Worm (Caenorhabditis elegans) whole organism, L1 larva: ENCODE data around the gene R08D7.4.

ENCODE experiments used
- C04F5.9 ChIP-seq: sonication (generic microtip); optimal IDR thresholded peaks from 2 replicates; lab custom pipeline; 2016; ENCODE audit warnings: missing genetic modification characterization, missing compliant biosample characterization
- C16A3.4 ChIP-seq: fragments of 150-350 bp; optimal IDR thresholded peaks from 2 replicates; lab custom pipeline; 2014; ENCODE audit warnings: missing biosample characterization, missing genetic modification characterization
- C34B4.2 ChIP-seq: sonication (generic microtip); optimal IDR thresholded peaks from 2 replicates; lab custom pipeline; 2017; ENCODE audit warnings: mild to moderate bottlenecking, missing genetic modification characterization, missing compliant biosample characterization
- F16B12.6 ChIP-seq: fragments of 150-350 bp; optimal IDR thresholded peaks from 2 replicates; lab custom pipeline; 2014; ENCODE audit warnings: missing biosample characterization, missing genetic modification characterization
- aha-1 ChIP-seq: fragments of 150-350 bp; optimal IDR thresholded peaks from 2 replicates; lab custom pipeline; 2014; ENCODE audit warnings: missing biosample characterization, missing genetic modification characterization
- alr-1 ChIP-seq: fragments of 200-800 bp; sonication (Bioruptor generic); optimal IDR thresholded peaks from 2 replicates; lab custom pipeline; 2018; ENCODE audit warnings: borderline replicate concordance, mild to moderate bottlenecking, missing genetic modification characterization, missing compliant biosample characterization
- aly-2 ChIP-seq: fragments of 150-350 bp; optimal IDR thresholded peaks from 2 replicates; lab custom pipeline; 2014; ENCODE audit warnings: missing biosample characterization, missing genetic modification characterization
- ceh-82 ChIP-seq, 3 experiments: fragments of 150-350 bp in 1 of 3; sonication (generic microtip) in 2 of 3; optimal IDR thresholded peaks; 2 replicates each; lab custom pipeline; 2014 to 2017; ENCODE audit warnings: missing biosample characterization in 3 of 3, missing genetic modification characterization in 3 of 3
- efl-1 ChIP-seq, 4 experiments: fragments of 150-350 bp; optimal IDR thresholded peaks in 3 of 4; peaks in 1 of 4; 1 replicate in 1 of 4; 2 replicates in 3 of 4; lab custom pipeline; 2014; ENCODE audit warnings: missing biosample characterization in 2 of 4, missing genetic modification characterization in 2 of 4, missing genetic modification reagents in 2 of 4
- egl-13 ChIP-seq: sonication (generic microtip); optimal IDR thresholded peaks from 2 replicates; lab custom pipeline; 2016; ENCODE audit warnings: missing genotype, missing genetic modification reagents, missing genetic modification characterization, missing compliant biosample characterization
- egl-27 ChIP-seq, 2 experiments: fragments of 150-350 bp in 1 of 2; sonication (generic microtip); optimal IDR thresholded peaks; 3 replicates each; lab custom pipeline; 2017 to 2018; ENCODE audit warnings: missing biosample characterization in 2 of 2, missing genetic modification characterization in 2 of 2, missing genetic modification reagents in 2 of 2
- elt-2 ChIP-seq: sonication (generic microtip); optimal IDR thresholded peaks from 2 replicates; lab custom pipeline; 2016; ENCODE audit warnings: missing genetic modification characterization, mild to moderate bottlenecking, inconsistent platforms, missing compliant biosample characterization, missing genetic modification reagents
- elt-3 ChIP-seq, 6 experiments: fragments of 150-350 bp in 1 of 6; sonication (generic microtip); optimal IDR thresholded peaks; 2 replicates each; lab custom pipeline; 2017 to 2018; ENCODE audit warnings: missing biosample characterization in 6 of 6, missing genetic modification characterization in 6 of 6, inconsistent platforms in 1 of 6
- ets-5 ChIP-seq: fragments of 200-800 bp; sonication (Bioruptor generic); IDR thresholded peaks from 2 replicates; pipeline ENCODE4 v1.3.6; 2022; ENCODE audit warnings: missing genetic modification characterization, missing compliant biosample characterization
- fkh-4 ChIP-seq: sonication (generic microtip); optimal IDR thresholded peaks from 2 replicates; lab custom pipeline; 2016; ENCODE audit warnings: missing compliant biosample characterization, missing genetic modification characterization, borderline replicate concordance
- fos-1 ChIP-seq: fragments of 150-350 bp; optimal IDR thresholded peaks from 2 replicates; lab custom pipeline; 2014; ENCODE audit warnings: missing biosample characterization, missing genetic modification characterization
- grh-1 ChIP-seq: fragments of 200-800 bp; sonication (Bioruptor generic); IDR thresholded peaks from 2 replicates; pipeline ENCODE4 v1.3.6; 2022; ENCODE audit warnings: missing genetic modification reagents, missing genetic modification characterization, missing compliant biosample characterization
- hlh-4 ChIP-seq: sonication (generic microtip); optimal IDR thresholded peaks from 2 replicates; lab custom pipeline; 2016; ENCODE audit warnings: mild to moderate bottlenecking, missing genetic modification characterization, missing compliant biosample characterization
- hpl-2 ChIP-seq: fragments of 150-350 bp; optimal IDR thresholded peaks from 2 replicates; lab custom pipeline; 2014; ENCODE audit warnings: missing biosample characterization, missing genetic modification reagents, missing genetic modification characterization
- jun-1 ChIP-seq: fragments of 150-350 bp; optimal IDR thresholded peaks from 2 replicates; lab custom pipeline; 2014; ENCODE audit warnings: missing biosample characterization, missing genetic modification reagents, missing genetic modification characterization
- lin-13 ChIP-seq: fragments of 150-350 bp; optimal IDR thresholded peaks from 2 replicates; lab custom pipeline; 2014; ENCODE audit warnings: missing biosample characterization, missing genetic modification reagents, missing genetic modification characterization
- lin-39 ChIP-seq: fragments of 150-350 bp; optimal IDR thresholded peaks from 2 replicates; lab custom pipeline; 2014; ENCODE audit warnings: missing biosample characterization, missing genetic modification reagents, missing genetic modification characterization
- lsy-2 ChIP-seq, 2 experiments: fragments of 150-350 bp; optimal IDR thresholded peaks; 2 replicates each; lab custom pipeline; 2014; ENCODE audit warnings: missing biosample characterization in 2 of 2, missing genetic modification characterization in 2 of 2
- mdl-1 ChIP-seq, 2 experiments: fragments of 150-350 bp; optimal IDR thresholded peaks; 2 replicates each; lab custom pipeline; 2014 to 2017; ENCODE audit warnings: missing biosample characterization in 2 of 2, missing genetic modification characterization in 2 of 2, inconsistent platforms in 1 of 2
- mef-2 ChIP-seq: fragments of 150-350 bp; optimal IDR thresholded peaks from 2 replicates; lab custom pipeline; 2014; ENCODE audit warnings: missing biosample characterization, missing genetic modification characterization
- mep-1 ChIP-seq: fragments of 150-350 bp; optimal IDR thresholded peaks from 2 replicates; lab custom pipeline; 2014; ENCODE audit warnings: missing biosample characterization, missing genetic modification characterization
- nhr-12 ChIP-seq: sonication (generic microtip); optimal IDR thresholded peaks from 2 replicates; lab custom pipeline; 2017; ENCODE audit warnings: missing biosample characterization, missing genetic modification characterization
- nhr-20 ChIP-seq: sonication (generic microtip); optimal IDR thresholded peaks from 2 replicates; lab custom pipeline; 2016; ENCODE audit warnings: mild to moderate bottlenecking, missing genetic modification characterization, missing compliant biosample characterization
- nhr-28 ChIP-seq: fragments of 150-350 bp; optimal IDR thresholded peaks from 2 replicates; lab custom pipeline; 2014; ENCODE audit warnings: missing biosample characterization, missing genetic modification characterization
- nhr-47 ChIP-seq: sonication (generic microtip); optimal IDR thresholded peaks from 2 replicates; lab custom pipeline; 2016; ENCODE audit warnings: mild to moderate bottlenecking, missing genetic modification characterization, moderate library complexity, missing compliant biosample characterization
- nhr-77 ChIP-seq: fragments of 150-350 bp; optimal IDR thresholded peaks from 2 replicates; lab custom pipeline; 2014; ENCODE audit warnings: missing biosample characterization, missing genetic modification characterization
- pax-3 ChIP-seq: fragments of 200-800 bp; sonication (Bioruptor generic); optimal IDR thresholded peaks from 2 replicates; lab custom pipeline; 2018; ENCODE audit warnings: mild to moderate bottlenecking, missing genetic modification characterization, moderate library complexity, missing compliant biosample characterization
- pqm-1 ChIP-seq: sonication (generic microtip); optimal IDR thresholded peaks from 3 replicates; lab custom pipeline; 2017; ENCODE audit warnings: missing biosample characterization, missing genetic modification characterization
- rnt-1 ChIP-seq: sonication (generic microtip); optimal IDR thresholded peaks from 2 replicates; lab custom pipeline; 2016; ENCODE audit warnings: mild to moderate bottlenecking, missing genetic modification characterization, moderate library complexity, missing compliant biosample characterization
- snpc-4 ChIP-seq: fragments of 150-350 bp; optimal IDR thresholded peaks from 2 replicates; lab custom pipeline; 2014; ENCODE audit warnings: missing biosample characterization, missing genetic modification characterization
- snu-23 ChIP-seq: sonication (generic microtip); optimal IDR thresholded peaks from 2 replicates; lab custom pipeline; 2016; ENCODE audit warnings: missing genetic modification characterization, missing compliant biosample characterization
- sox-4 ChIP-seq: sonication (generic microtip); optimal IDR thresholded peaks from 2 replicates; lab custom pipeline; 2016; ENCODE audit warnings: missing genetic modification characterization, missing compliant biosample characterization
- sptf-1 ChIP-seq: fragments of 150-350 bp; optimal IDR thresholded peaks from 2 replicates; lab custom pipeline; 2014; ENCODE audit warnings: missing biosample characterization, missing genetic modification characterization
- tlp-1 ChIP-seq: fragments of 150-350 bp; optimal IDR thresholded peaks from 2 replicates; lab custom pipeline; 2014; ENCODE audit warnings: missing biosample characterization, missing genetic modification characterization
- unc-30 ChIP-seq: sonication (generic microtip); optimal IDR thresholded peaks from 2 replicates; lab custom pipeline; 2017; ENCODE audit warnings: missing biosample characterization, missing genetic modification characterization
- unc-62 ChIP-seq: fragments of 150-350 bp; optimal IDR thresholded peaks from 2 replicates; lab custom pipeline; 2014; ENCODE audit warnings: missing biosample characterization, missing genetic modification reagents, missing genetic modification characterization
- unc-98 ChIP-seq: fragments of 200-800 bp; sonication (Bioruptor generic); IDR thresholded peaks from 2 replicates; pipeline ENCODE4 v1.3.6; 2022; ENCODE audit warnings: missing genetic modification characterization, missing compliant biosample characterization
- vab-15 ChIP-seq: sonication (generic microtip); optimal IDR thresholded peaks from 2 replicates; lab custom pipeline; 2017; ENCODE audit warnings: missing genotype, mild to moderate bottlenecking, missing genetic modification characterization, missing compliant biosample characterization
- zag-1 ChIP-seq: fragments of 150-350 bp; optimal IDR thresholded peaks from 2 replicates; lab custom pipeline; 2014; ENCODE audit warnings: missing biosample characterization, missing genetic modification characterization
- ztf-11 ChIP-seq, 2 experiments: sonication (generic microtip); optimal IDR thresholded peaks; 2 replicates each; lab custom pipeline; 2016 to 2017; ENCODE audit warnings: missing genetic modification characterization in 2 of 2, missing biosample characterization in 1 of 2, missing compliant biosample characterization in 1 of 2

R08D7.4 gene

ce11 chrIII:8937571-8937970 is 34.1 kb upstream of the R08D7.4 start (continued):
- no peak for TF ChIP-seq unc-62 (GFP tag; lab: Kevin White, UChicago)
- TF ChIP-seq alr-1 (tag; lab: Kevin White, UChicago): no peak
- peak; percentile 54 for TF ChIP-seq nhr-77 (tag; lab: Kevin White, UChicago)
- TF ChIP-seq elt-2 (tag; lab: Kevin White, UChicago): peak; percentile 50
- no peak for TF ChIP-seq grh-1
- TF ChIP-seq nhr-20 (tag; lab: Kevin White, UChicago): peak; percentile 79
- peak; percentile 34 for TF ChIP-seq sox-4 (tag; lab: Kevin White, UChicago)
- peak; percentile 16 for TF ChIP-seq fos-1 (tag; lab: Kevin White, UChicago)
- peak; percentile 57 for TF ChIP-seq egl-13 (tag; lab: Kevin White, UChicago)
- no peak for TF ChIP-seq C34B4.2
- TF ChIP-seq zag-1 (tag; lab: Kevin White, UChicago): peak; percentile 7
- TF ChIP-seq nhr-12 (tag; lab: Kevin White, UChicago): no peak
- peak; percentile 86 for TF ChIP-seq snu-23 (GFP tag; lab: Kevin White, UChicago)
- no peak for TF ChIP-seq ets-5
- TF ChIP-seq rnt-1 (tag; lab: Kevin White, UChicago): peak; percentile 86
- peak; percentile 72 to 85 for TF ChIP-seq lsy-2 (tag; optimal IDR thresholded peaks at IDR 0.05; lab: Kevin White, UChicago)
- TF ChIP-seq aha-1: no peak
- TF ChIP-seq elt-3 (tag; optimal IDR thresholded peaks at IDR 0.05; lab: Kevin White, UChicago): peak in 2 of 6 experiments; percentile 4 to 11
- peak; percentile 76 for TF ChIP-seq lin-13 (GFP tag; lab: Kevin White, UChicago)
- TF ChIP-seq mep-1 (tag; lab: Kevin White, UChicago): peak; percentile 83
- peak; percentile 27 for TF ChIP-seq aly-2
- no peak for TF ChIP-seq egl-27 (tag; optimal IDR thresholded peaks at IDR 0.05; lab: Kevin White, UChicago)
- peak in 1 of 2 experiments; percentile 82 for TF ChIP-seq mdl-1 (tag; optimal IDR thresholded peaks at IDR 0.05; lab: Kevin White, UChicago)
- no peak for TF ChIP-seq hlh-4
- no peak for TF ChIP-seq unc-30
- TF ChIP-seq hpl-2: no peak
- no peak for TF ChIP-seq nhr-28 (tag; lab: Kevin White, UChicago)
- peak; percentile 78 for TF ChIP-seq C16A3.4 (tag; lab: Kevin White, UChicago)
- peak; percentile 38 for TF ChIP-seq F16B12.6 (tag; lab: Kevin White, UChicago)
- peak; percentile 52 for TF ChIP-seq snpc-4
- peak; percentile 27 to 74 (median 58) for TF ChIP-seq ceh-82 (tag; optimal IDR thresholded peaks at IDR 0.05; lab: Kevin White, UChicago)
- TF ChIP-seq jun-1 (tag; lab: Kevin White, UChicago): peak; percentile 36
- TF ChIP-seq fkh-4: no peak
- TF ChIP-seq unc-98 (GFP tag; lab: Robert Waterston, UW): no peak
- no peak for TF ChIP-seq sptf-1 (tag; lab: Kevin White, UChicago)
- peak; percentile 33 for TF ChIP-seq pax-3 (tag; lab: Kevin White, UChicago)
- peak in 1 of 2 experiments; percentile 41 for TF ChIP-seq ztf-11 (tag; optimal IDR thresholded peaks at IDR 0.05; lab: Kevin White, UChicago)
- no peak for TF ChIP-seq tlp-1
- TF ChIP-seq pqm-1: no peak
- no peak for TF ChIP-seq mef-2
- peak; percentile 83 for TF ChIP-seq nhr-47 (tag; lab: Kevin White, UChicago)
- TF ChIP-seq lin-39 (tag; lab: Kevin White, UChicago): no peak
- TF ChIP-seq vab-15: no peak

- TF ChIP-seq C04F5.9 (tag; lab: Kevin White, UChicago): no peak
- TF ChIP-seq efl-1 (optimal IDR thresholded peaks at IDR 0.05; lab: Kevin White, UChicago): no peak
- peak in 1 of 2 experiments; percentile 84 for TF ChIP-seq efl-1 (GFP tag; optimal IDR thresholded peaks at IDR 0.05 in 1 of 2; lab: Kevin White, UChicago)
These were observed 27.3 kb upstream of the R08D7.4 start, which contains the start of gene dhrr-1 for ce11 chrIII:8944357-8944756. Gene dhrr-1 (plus strand): TSS chrIII:8944657.
